Fruit fly (Drosophila melanogaster): Measurements from ENCODE around the gene Best3.

Best3 gene

DNA sequence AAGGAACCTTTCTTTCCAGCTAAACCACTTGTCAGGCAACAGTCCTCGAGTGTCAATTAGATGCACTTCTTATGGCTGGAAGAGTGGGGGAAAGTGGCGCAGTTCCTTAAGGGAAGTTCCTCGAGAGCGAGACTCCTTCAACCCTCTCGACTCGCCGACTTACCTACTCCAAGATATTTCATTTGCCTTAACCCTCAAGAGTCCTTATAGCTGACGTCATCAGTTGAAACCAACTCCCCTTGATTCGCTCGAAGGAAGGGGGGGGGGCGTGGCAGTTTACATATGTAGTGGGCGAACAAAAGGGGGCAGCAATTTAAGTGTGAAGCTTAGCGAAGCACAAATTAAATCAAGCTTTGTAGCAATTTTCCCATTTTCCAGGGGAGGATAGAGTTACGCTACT lies 21.5 kb downstream of the Best3 start:
- TF ChIP-seq Myc (optimal IDR thresholded peaks at IDR 0.05) (no peak), Sin3A (optimal IDR thresholded peaks at IDR 0.05) (no peak), insv (optimal IDR thresholded peaks at IDR 0.05) (no peak), ttk (optimal IDR thresholded peaks at IDR 0.05) (no peak), psq (optimal IDR thresholded peaks at IDR 0.05) (no peak), h (optimal IDR thresholded peaks at IDR 0.05) (no peak)

DNA sequence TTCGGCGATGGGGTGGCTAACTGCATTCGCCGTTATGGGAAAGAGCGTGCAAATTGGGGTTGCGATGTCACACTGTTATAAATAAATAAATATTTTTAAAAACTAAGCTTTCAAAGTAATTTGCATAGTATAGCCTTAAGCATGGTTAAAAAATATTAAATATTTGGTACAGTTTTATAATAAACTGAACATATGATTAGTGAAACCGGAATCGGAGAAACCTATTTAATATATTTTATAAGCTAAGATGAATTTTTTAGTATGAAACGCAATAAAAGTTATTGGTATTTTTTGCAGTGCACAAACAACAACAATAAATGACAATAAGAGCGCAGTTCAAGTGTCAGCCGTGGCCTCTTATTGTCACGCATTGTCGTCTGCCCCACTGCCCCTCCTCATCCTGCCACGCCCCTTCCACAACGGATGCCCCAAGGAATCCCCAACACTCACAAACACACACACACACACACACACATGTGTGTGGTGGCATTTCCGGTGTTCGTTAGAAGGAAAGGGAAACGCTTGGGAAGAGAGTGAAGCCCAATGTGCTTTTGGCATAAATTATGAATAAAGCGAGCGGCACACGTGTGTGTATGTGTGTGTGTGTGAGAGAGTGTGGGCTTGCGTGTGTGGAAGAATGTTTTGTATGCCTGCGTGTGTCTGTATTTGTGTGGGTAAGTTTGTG lies 27.0 kb downstream of the Best3 start:
- no peak for TF ChIP-seq Myc (optimal IDR thresholded peaks at IDR 0.05)
- no peak for TF ChIP-seq ttk (optimal IDR thresholded peaks at IDR 0.05)
- no peak for TF ChIP-seq psq (optimal IDR thresholded peaks at IDR 0.05)
- TF ChIP-seq Sin3A (optimal IDR thresholded peaks at IDR 0.05) = no peak
- no peak for TF ChIP-seq insv (optimal IDR thresholded peaks at IDR 0.05)

DNA sequence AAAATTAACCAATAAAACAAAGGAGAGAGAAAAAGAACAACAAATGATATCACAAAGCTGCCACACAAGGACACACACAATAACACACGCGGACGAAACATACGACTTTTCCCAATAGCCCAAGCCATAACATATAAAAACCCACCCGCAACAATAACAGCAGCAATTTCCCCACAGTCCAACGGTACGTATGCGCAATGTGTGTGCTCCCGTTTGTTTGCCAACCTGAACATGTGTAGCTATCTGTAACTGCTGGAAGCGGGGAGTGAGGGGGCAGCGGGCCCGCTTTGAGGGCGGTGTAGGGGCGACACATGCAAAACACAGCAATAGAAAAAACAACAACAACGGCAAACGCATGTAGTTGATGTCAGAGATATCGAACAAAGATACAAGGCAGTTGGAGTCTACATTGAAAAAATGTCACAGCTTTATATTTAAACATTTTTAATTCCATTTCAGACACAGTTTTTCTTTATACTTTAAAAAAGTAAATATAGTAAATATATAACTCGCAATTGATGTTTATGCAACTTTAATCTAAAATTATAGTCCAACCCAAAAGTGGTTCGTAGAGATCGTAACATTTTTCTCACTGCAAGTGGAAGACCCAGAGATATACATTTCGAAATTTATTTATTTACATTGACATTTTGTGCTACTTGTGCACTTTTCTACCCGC lies 33.7 kb downstream of the Best3 start:
- TF ChIP-seq Myc (optimal IDR thresholded peaks at IDR 0.05) (no peak), h (optimal IDR thresholded peaks at IDR 0.05) (no peak), ttk (optimal IDR thresholded peaks at IDR 0.05) (no peak), Sin3A (optimal IDR thresholded peaks at IDR 0.05) (no peak)

DNA sequence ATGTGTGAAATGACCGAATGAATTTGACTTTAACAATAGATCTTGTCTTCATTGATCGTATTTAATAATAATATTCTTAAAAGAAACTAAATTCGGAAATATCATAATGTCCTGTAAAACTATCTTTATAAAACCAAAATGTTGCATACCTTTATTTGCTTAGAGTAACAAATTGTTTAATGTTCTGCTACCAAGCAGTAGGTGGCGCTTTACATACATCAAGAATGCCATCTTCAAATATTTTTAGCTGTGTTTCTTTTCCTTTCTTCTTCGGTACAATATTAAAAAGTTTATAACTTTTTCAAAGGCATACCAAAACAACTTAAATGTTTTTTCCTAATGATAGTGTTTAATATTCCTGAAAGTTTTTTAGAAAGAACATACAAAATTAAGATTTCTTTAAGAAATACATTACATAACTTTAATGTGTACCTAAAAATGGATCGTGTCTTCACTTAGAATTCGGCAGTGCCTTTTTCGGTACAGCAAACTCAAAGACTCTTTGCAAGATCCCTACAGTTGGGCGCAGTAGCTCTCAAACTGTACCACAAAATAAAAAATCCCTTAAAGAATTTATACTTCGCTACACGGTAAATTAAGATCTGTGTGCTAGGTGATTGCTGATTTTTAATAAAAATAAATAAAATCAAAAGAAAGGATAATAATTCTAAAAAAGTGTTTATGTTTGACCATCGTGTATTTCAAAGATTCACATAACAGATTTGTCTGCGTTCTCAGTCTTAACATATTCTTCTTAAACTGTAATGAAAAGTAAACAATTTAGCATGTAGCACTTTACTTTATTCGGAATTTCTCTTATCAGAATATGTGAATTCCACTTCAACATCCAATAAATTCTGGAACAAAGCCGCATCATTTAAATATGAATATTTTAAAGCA lies 34.6 kb downstream of the Best3 start:
- no peak for TF ChIP-seq Myc (optimal IDR thresholded peaks at IDR 0.05)
- no peak for TF ChIP-seq ttk (optimal IDR thresholded peaks at IDR 0.05)
- TF ChIP-seq psq (optimal IDR thresholded peaks at IDR 0.05) = no peak
- TF ChIP-seq insv (optimal IDR thresholded peaks at IDR 0.05) = no peak
- TF ChIP-seq h (optimal IDR thresholded peaks at IDR 0.05) = no peak

DNA sequence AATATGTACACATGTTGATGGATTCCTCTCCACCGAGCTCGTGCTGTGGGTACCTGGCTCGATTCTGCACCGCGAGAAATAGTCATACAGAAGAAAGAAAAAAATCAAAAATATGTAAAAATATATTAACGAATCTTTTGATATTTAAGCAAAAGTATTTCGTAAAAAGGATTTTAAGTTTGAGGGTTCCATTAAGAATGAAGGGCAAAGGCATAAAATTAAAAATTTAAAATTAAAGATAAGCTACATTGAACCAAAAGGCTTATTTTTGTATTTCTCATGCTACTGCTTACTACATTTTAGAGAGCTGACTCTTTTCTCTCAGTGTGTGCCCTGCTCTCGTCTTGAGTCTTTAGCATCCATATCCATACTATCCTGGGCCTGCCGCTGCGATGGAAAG lies 36.0 kb downstream of the Best3 start:
- no peak for TF ChIP-seq h (optimal IDR thresholded peaks at IDR 0.05)
- no peak for TF ChIP-seq psq (optimal IDR thresholded peaks at IDR 0.05)
- TF ChIP-seq Sin3A (optimal IDR thresholded peaks at IDR 0.05) = no peak
- no peak for TF ChIP-seq insv (optimal IDR thresholded peaks at IDR 0.05)
- no peak for TF ChIP-seq Myc (optimal IDR thresholded peaks at IDR 0.05)
- no peak for TF ChIP-seq ttk (optimal IDR thresholded peaks at IDR 0.05)

DNA sequence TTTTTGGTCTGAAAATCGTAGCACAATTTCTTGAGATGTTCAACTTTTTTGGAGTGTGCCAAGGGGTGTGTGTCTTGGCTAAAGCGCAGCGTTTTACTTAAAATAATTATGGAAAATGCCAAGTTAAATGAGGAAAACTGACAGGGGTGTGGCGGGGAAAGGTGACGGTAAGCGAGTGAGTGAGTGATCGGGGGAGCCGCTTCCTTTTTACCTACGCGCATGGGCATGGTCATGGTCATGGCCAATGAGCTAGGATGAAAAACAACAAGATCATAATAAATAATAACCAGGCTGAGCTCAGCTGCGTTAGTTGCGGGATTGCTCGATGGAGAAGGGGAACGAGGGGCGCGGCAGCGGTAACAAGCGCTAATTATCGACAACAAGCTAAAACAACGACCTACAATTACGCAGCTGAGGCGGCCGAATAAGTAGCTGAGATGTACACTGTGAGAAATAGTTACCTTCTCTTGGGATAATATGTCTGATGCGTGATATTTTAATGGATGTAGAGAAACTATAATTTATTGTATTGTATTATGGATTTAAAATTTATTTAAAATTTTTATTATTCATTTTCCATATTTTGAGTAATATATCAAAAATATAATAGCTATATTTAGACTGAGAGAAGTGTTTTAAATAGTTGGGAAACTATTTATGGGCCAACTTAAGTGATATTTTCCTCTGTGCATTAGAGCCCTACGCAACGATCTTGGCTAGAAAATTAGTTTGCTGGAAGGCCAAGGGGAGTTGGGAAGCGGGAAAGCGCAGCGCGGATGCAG lies 38.1 kb downstream of the Best3 start:
- TF ChIP-seq psq (optimal IDR thresholded peaks at IDR 0.05) = no peak
- TF ChIP-seq Sin3A (optimal IDR thresholded peaks at IDR 0.05) = no peak
- no peak for TF ChIP-seq Myc (optimal IDR thresholded peaks at IDR 0.05)
- TF ChIP-seq ttk (optimal IDR thresholded peaks at IDR 0.05) = no peak
- TF ChIP-seq h (optimal IDR thresholded peaks at IDR 0.05) = no peak
- no peak for TF ChIP-seq insv (optimal IDR thresholded peaks at IDR 0.05)

DNA sequence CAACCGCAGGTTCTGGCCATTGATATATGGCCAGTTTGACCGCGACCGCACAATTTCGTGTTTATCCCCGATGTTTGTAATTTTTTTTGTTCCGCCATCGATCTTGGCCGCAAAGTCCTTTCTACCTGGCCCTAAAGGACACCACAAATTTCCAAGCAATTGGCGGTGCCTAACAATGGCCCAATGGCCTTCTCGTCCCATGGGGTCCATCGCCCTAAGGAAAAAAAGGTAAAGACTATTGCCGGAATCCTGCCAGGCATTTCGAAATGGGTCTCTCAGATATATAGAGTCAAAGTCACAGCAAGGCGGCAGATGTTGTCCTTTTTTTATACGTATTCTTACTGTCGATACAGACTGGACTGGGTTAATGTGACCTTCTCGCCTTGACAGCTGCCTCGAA lies 40.5 kb downstream of the Best3 start:
- no peak for TF ChIP-seq Myc (optimal IDR thresholded peaks at IDR 0.05)
- no peak for TF ChIP-seq psq (optimal IDR thresholded peaks at IDR 0.05)
- TF ChIP-seq Sin3A (optimal IDR thresholded peaks at IDR 0.05) = no peak
- no peak for TF ChIP-seq insv (optimal IDR thresholded peaks at IDR 0.05)
- no peak for TF ChIP-seq h (optimal IDR thresholded peaks at IDR 0.05)
- no peak for TF ChIP-seq ttk (optimal IDR thresholded peaks at IDR 0.05)

DNA sequence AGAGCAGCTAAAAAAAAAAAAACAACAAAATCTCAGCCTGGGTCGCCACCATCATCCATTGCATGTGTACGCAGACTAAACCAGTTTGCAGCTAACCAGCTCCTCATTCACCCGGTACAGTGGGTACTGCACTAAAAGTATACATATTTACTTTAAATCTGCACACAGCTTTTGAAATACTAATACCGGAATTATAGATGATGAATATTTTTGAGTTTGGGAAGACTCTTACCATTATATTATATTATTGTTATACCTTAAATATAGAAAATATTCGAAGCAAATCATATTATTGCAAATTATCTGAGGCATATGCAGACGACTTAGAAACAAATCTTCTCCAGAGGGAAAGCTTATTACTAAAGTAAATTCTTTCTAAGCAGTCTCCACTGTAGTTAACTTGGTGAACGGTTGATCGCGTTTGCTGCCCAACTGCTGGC lies 41.5 kb downstream of the Best3 start:
- TF ChIP-seq ttk (optimal IDR thresholded peaks at IDR 0.05) = no peak
- TF ChIP-seq Myc (optimal IDR thresholded peaks at IDR 0.05) = no peak
- TF ChIP-seq insv (optimal IDR thresholded peaks at IDR 0.05) = no peak
- no peak for TF ChIP-seq psq (optimal IDR thresholded peaks at IDR 0.05)
- TF ChIP-seq Sin3A (optimal IDR thresholded peaks at IDR 0.05) = no peak
- TF ChIP-seq h (optimal IDR thresholded peaks at IDR 0.05) = no peak

DNA sequence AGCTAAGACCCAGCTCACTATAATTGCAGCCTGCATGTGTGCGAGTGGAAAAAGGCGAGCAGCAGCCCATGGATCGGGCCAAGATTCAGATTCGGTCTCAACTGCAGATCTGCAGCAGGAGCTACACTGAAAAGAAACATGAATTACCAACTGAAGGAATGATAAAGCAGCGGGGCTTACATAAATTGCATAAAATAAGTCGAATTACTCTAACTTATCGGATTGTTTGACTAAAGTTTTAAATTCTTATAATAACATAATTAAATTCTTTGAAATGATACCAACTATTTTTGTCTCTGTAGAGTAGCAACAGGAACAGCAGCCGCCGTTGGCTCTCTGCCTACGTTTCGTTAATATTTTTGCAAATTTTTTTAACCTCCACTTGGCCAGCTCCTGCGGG lies 42.0 kb downstream of the Best3 start:
- TF ChIP-seq h (optimal IDR thresholded peaks at IDR 0.05) = no peak
- TF ChIP-seq Myc (optimal IDR thresholded peaks at IDR 0.05) = no peak
- TF ChIP-seq psq (optimal IDR thresholded peaks at IDR 0.05) = no peak
- TF ChIP-seq ttk (optimal IDR thresholded peaks at IDR 0.05) = no peak
- TF ChIP-seq Sin3A (optimal IDR thresholded peaks at IDR 0.05) = no peak
- TF ChIP-seq insv (optimal IDR thresholded peaks at IDR 0.05) = no peak

DNA sequence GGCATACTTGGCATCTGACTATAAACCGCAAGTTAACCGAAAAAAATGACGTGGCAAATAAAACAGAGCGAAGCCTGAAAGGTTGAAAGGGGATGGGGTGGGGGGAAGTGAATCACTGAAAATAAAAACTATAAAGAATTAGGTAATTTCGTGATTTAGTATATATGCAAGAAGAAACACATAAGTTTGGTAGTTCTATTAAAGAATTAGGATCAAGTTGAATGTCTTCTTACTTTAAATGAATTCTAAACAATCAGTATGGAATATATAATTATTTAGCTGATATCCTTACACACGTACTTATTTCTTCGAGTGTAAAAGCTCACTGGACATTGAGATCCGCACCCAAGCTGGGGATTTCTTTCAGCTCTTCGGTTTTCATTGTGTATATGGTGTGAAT lies 44.2 kb downstream of the Best3 start:
- TF ChIP-seq Myc (optimal IDR thresholded peaks at IDR 0.05) = no peak
- TF ChIP-seq h (optimal IDR thresholded peaks at IDR 0.05) = no peak
- no peak for TF ChIP-seq insv (optimal IDR thresholded peaks at IDR 0.05)
- no peak for TF ChIP-seq Sin3A (optimal IDR thresholded peaks at IDR 0.05)
- TF ChIP-seq ttk (optimal IDR thresholded peaks at IDR 0.05) = no peak
- TF ChIP-seq psq (optimal IDR thresholded peaks at IDR 0.05) = no peak

DNA sequence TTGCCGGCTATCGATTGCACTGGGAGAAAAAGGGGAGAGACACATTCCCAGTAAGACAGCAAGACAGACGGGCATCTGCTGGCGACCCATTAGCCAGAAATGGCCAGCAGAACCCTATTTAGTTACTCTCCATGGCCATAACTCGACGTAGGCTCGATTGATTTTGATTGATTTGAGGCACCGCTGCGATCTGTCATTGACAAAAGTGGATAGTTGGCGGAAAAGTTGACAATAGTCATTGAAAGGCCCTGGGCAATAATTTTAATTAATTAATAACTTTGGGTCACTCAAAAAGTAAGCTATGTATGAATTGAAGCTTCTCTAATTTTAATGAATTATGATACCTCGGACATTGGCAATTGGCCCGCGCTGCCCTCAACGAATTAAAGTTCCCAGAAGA lies 45.4 kb downstream of the Best3 start:
- no peak for TF ChIP-seq h (optimal IDR thresholded peaks at IDR 0.05)
- TF ChIP-seq ttk (optimal IDR thresholded peaks at IDR 0.05) = no peak
- no peak for TF ChIP-seq Sin3A (optimal IDR thresholded peaks at IDR 0.05)
- TF ChIP-seq Myc (optimal IDR thresholded peaks at IDR 0.05) = no peak
- TF ChIP-seq psq (optimal IDR thresholded peaks at IDR 0.05) = no peak
- no peak for TF ChIP-seq insv (optimal IDR thresholded peaks at IDR 0.05)

Measured in Kc167 (cell line).